Worm (Caenorhabditis elegans): ENCODE results near the gene D2096.10.

DNA sequence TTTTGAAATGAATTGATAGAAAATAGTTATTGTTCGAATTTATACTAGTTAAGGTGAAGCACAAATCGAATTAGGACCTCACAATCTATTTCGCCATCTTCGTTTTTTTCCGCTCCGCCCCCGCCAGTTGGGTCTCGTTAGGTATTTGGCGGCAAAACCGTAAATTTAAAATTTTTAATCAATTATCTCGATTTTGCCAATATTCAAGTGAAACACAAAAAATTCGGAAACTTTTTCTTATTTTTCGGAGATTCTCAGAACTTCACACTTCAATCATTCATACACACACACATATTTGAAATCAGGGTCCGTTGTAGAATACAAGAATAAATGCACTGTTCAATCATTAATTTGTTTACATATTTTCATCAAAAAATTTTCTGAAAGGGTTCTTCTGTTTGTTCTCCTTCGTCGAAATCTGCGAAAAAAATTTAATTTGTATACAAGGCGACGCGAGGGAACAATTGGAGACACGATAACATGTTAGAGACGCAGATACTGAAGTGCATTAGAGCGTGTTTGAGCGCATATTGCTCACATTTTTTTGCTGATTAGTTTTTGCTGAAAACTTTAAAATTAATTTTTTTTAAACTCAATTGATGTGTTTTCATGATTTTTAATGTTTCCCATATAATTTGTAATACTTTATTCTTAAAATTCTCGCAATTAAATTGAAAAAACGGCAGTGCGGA is 29.2 kb downstream of the D2096.10 start, which contains the start of gene D2096.5:
- TF ChIP-seq klf-2 (GFP tag; conservative IDR thresholded peaks at IDR 0.05) (no peak), ref-1 (GFP tag; conservative IDR thresholded peaks at IDR 0.05) (no peak)
